Fruit fly (Drosophila melanogaster) whole organism, wandering third instar larva: ENCODE data around the gene Cad86C.

Source experiments
- CG32264 ChIP-seq: fragments of 200-800 bp; sonication (Bioruptor generic); optimal IDR thresholded peaks from 2 replicates; lab custom pipeline; 2016; ENCODE audit warnings: missing biosample characterization, missing genetic modification characterization
- CG9705 ChIP-seq: fragments of 200-800 bp; sonication (Bioruptor generic); optimal IDR thresholded peaks from 2 replicates; lab custom pipeline; 2018; ENCODE audit warnings: missing biosample characterization, mild to moderate bottlenecking, missing genetic modification characterization
- CrebA ChIP-seq: fragments of 200-800 bp; sonication (Bioruptor generic); optimal IDR thresholded peaks from 2 replicates; lab custom pipeline; 2016; ENCODE audit warnings: missing biosample characterization, mild to moderate bottlenecking, missing genetic modification characterization, borderline replicate concordance
- Dfd ChIP-seq: fragments of >200 bp; optimal IDR thresholded peaks from 2 replicates; lab custom pipeline; 2017; ENCODE audit warnings: missing biosample characterization, missing genetic modification characterization
- Dif ChIP-seq: fragments of 200-275, 200-300 bp; sonication (Bioruptor generic); optimal IDR thresholded peaks from 2 replicates; lab custom pipeline; 2018; ENCODE audit warnings: missing biosample characterization, missing genetic modification characterization; ENCODE audit not compliant: partially characterized antibody
- GATAd ChIP-seq: sonication (Bioruptor generic); optimal IDR thresholded peaks from 2 replicates; lab custom pipeline; 2016; ENCODE audit warnings: missing biosample characterization, missing genetic modification characterization
- HLH106 ChIP-seq: fragments of 200-800 bp; optimal IDR thresholded peaks from 3 replicates; lab custom pipeline; 2019; ENCODE audit warnings: missing biosample characterization, mild to moderate bottlenecking, missing genetic modification characterization, moderate library complexity
- Hnf4 ChIP-seq: fragments of 200-800 bp; sonication (Bioruptor generic); optimal IDR thresholded peaks from 2 replicates; lab custom pipeline; 2016; ENCODE audit warnings: missing biosample characterization, mild to moderate bottlenecking, missing genetic modification characterization
- Hr78 ChIP-seq: fragments of >200 bp; optimal IDR thresholded peaks from 2 replicates; lab custom pipeline; 2017; ENCODE audit warnings: missing biosample characterization, missing genetic modification characterization
- Jra ChIP-seq: sonication (Bioruptor generic); optimal IDR thresholded peaks from 2 replicates; lab custom pipeline; 2016; ENCODE audit warnings: missing biosample characterization, missing genetic modification characterization
- Mio ChIP-seq: sonication (Bioruptor generic); optimal IDR thresholded peaks from 2 replicates; lab custom pipeline; 2016; ENCODE audit warnings: missing biosample characterization, missing genetic modification characterization
- Myc ChIP-seq: fragments of >200 bp; optimal IDR thresholded peaks from 2 replicates; lab custom pipeline; 2017
- N ChIP-seq: fragments of >200 bp; optimal IDR thresholded peaks from 2 replicates; lab custom pipeline; 2018; ENCODE audit warnings: missing biosample characterization, missing external identifiers, missing genetic modification characterization
- OdsH ChIP-seq: fragments of 200-800 bp; sonication (Bioruptor generic); optimal IDR thresholded peaks from 2 replicates; lab custom pipeline; 2016; ENCODE audit warnings: missing biosample characterization, mild to moderate bottlenecking, missing genetic modification characterization
- Rel ChIP-seq, 2 experiments: fragments of 200-800 bp; sonication (Bioruptor generic) in 1 of 2; optimal IDR thresholded peaks; 2 replicates in 1 of 2; 3 replicates in 1 of 2; lab custom pipeline; 2016 to 2019; ENCODE audit warnings: mild to moderate bottlenecking in 2 of 2, missing biosample characterization in 2 of 2, missing genetic modification characterization in 2 of 2, moderate library complexity in 1 of 2
- Sp1 ChIP-seq: fragments of 200-800 bp; sonication (Bioruptor generic); optimal IDR thresholded peaks from 3 replicates; lab custom pipeline; 2019; ENCODE audit warnings: missing biosample characterization, mild to moderate bottlenecking, missing genetic modification characterization, moderate library complexity
- Vsx2 ChIP-seq: fragments of 200-300, 225-300 bp; sonication (Bioruptor generic); optimal IDR thresholded peaks from 2 replicates; lab custom pipeline; 2018; ENCODE audit warnings: missing biosample characterization, missing genetic modification characterization; ENCODE audit not compliant: partially characterized antibody
- br ChIP-seq: fragments of 200-800 bp; sonication (Bioruptor generic); optimal IDR thresholded peaks from 2 replicates; lab custom pipeline; 2016; ENCODE audit warnings: missing biosample characterization, missing genetic modification characterization
- brk ChIP-seq: fragments of 200-800 bp; sonication (Bioruptor generic); optimal IDR thresholded peaks from 2 replicates; lab custom pipeline; 2016; ENCODE audit warnings: missing biosample characterization, mild to moderate bottlenecking, missing genetic modification characterization
- ey ChIP-seq: fragments of 200-800 bp; sonication (Bioruptor generic); optimal IDR thresholded peaks from 2 replicates; lab custom pipeline; 2016; ENCODE audit warnings: missing biosample characterization, missing genetic modification characterization
- foxo ChIP-seq, 2 experiments: fragments of 200-800 bp; sonication (Bioruptor generic); optimal IDR thresholded peaks; 2 replicates in 1 of 2; 3 replicates in 1 of 2; lab custom pipeline; 2016 to 2017; ENCODE audit warnings: missing biosample characterization in 2 of 2, missing genetic modification characterization in 2 of 2
- fru ChIP-seq: fragments of 200-800 bp; sonication (Bioruptor generic); optimal IDR thresholded peaks from 3 replicates; lab custom pipeline; 2016; ENCODE audit warnings: missing biosample characterization, mild to moderate bottlenecking, missing genetic modification characterization
- h ChIP-seq: fragments of 200-800 bp; sonication (Bioruptor generic); optimal IDR thresholded peaks from 3 replicates; lab custom pipeline; 2016; ENCODE audit warnings: missing biosample characterization, mild to moderate bottlenecking, missing genetic modification characterization
- jim ChIP-seq: fragments of 175-275, 200-325 bp; sonication (Bioruptor generic); optimal IDR thresholded peaks from 2 replicates; lab custom pipeline; 2016; ENCODE audit warnings: missing biosample characterization, mild to moderate bottlenecking, missing genetic modification characterization
- lola ChIP-seq: fragments of >200 bp; optimal IDR thresholded peaks from 2 replicates; lab custom pipeline; 2017; ENCODE audit warnings: missing biosample characterization, missing genetic modification characterization
- pan ChIP-seq: fragments of >200 bp; optimal IDR thresholded peaks from 2 replicates; lab custom pipeline; 2017
- psq ChIP-seq: fragments of 200-800 bp; sonication (Bioruptor generic); optimal IDR thresholded peaks from 3 replicates; lab custom pipeline; 2017; ENCODE audit warnings: missing biosample characterization, mild to moderate bottlenecking, missing genetic modification characterization, moderate library complexity
- rgr ChIP-seq: fragments of 200-800 bp; sonication (Bioruptor generic); optimal IDR thresholded peaks from 3 replicates; lab custom pipeline; 2016; ENCODE audit warnings: missing biosample characterization, mild to moderate bottlenecking, missing genetic modification characterization
- sage ChIP-seq: fragments of 200-800 bp; sonication (Bioruptor generic); optimal IDR thresholded peaks from 2 replicates; lab custom pipeline; 2016; ENCODE audit warnings: missing biosample characterization, mild to moderate bottlenecking, missing genetic modification characterization
- sv ChIP-seq: fragments of 200-800 bp; sonication (Bioruptor generic); optimal IDR thresholded peaks from 3 replicates; lab custom pipeline; 2016; ENCODE audit warnings: missing biosample characterization, missing genetic modification characterization
- tai ChIP-seq: sonication (Bioruptor generic); optimal IDR thresholded peaks from 2 replicates; lab custom pipeline; 2016; ENCODE audit warnings: missing biosample characterization, missing genetic modification characterization
- woc ChIP-seq: sonication (Bioruptor generic); optimal IDR thresholded peaks from 2 replicates; lab custom pipeline; 2016; ENCODE audit warnings: missing biosample characterization, mild to moderate bottlenecking, missing genetic modification characterization

Cad86C gene

dm6 chr3R:10877808-10878207 lies 50.9 kb downstream of the Cad86C start:
- TF ChIP-seq CG9705 (GFP tag; lab: Kevin White, UChicago) (no peak), Myc (lab: Kevin White, UChicago) (no peak), sage (GFP tag; lab: Kevin White, UChicago) (no peak), jim (GFP tag; lab: Kevin White, UChicago) (no peak), pan (no peak), Jra (GFP tag; lab: Kevin White, UChicago) (no peak), N (GFP tag; lab: Kevin White, UChicago) (no peak), br (no peak), Mio (GFP tag; lab: Kevin White, UChicago) (no peak), Hnf4 (GFP tag; lab: Kevin White, UChicago) (no peak)
- TF ChIP-seq, all 38 proteins: peak for 0

dm6 chr3R:10878628-10879027 lies 51.7 kb downstream of the Cad86C start:
- TF ChIP-seq Jra (GFP tag; lab: Kevin White, UChicago) (no peak), Rel (GFP tag; optimal IDR thresholded peaks at IDR 0.05; lab: Kevin White, UChicago) (no peak), Rel (tag; optimal IDR thresholded peaks at IDR 0.05; lab: Kevin White, UChicago) (no peak), Sp1 (GFP tag; lab: Kevin White, UChicago) (no peak), woc (GFP tag; lab: Kevin White, UChicago) (no peak)

- TF ChIP-seq Myc (lab: Kevin White, UChicago) = no peak
- no peak for TF ChIP-seq foxo (GFP tag; optimal IDR thresholded peaks at IDR 0.05; lab: Kevin White, UChicago)
- no peak for TF ChIP-seq Dfd
- no peak for TF ChIP-seq Dif (GFP tag; lab: Kevin White, UChicago)
Measured at dm6 chr3R:10879219-10879618, 52.3 kb downstream of the Cad86C start, which contains the start of gene CG14695. Gene CG14695, minus strand, starts transcription at chr3R:10879319.

dm6 chr3R:10881824-10882559 lies 55.1 kb downstream of the Cad86C start, which contains the start of gene Tpc1:
Gene Tpc1, minus strand, starts transcription at chr3R:10882188.
- TF ChIP-seq Dif (GFP tag; lab: Kevin White, UChicago) (no peak), ey (GFP tag; lab: Kevin White, UChicago) (peak; percentile 52), HLH106 (tag; lab: Kevin White, UChicago) (peak; percentile 57), Vsx2 (GFP tag; lab: Kevin White, UChicago) (no peak), lola (GFP tag; lab: Kevin White, UChicago) (no peak), woc (GFP tag; lab: Kevin White, UChicago) (peak; percentile 91), Hnf4 (GFP tag; lab: Kevin White, UChicago) (peak; percentile 71), sage (GFP tag; lab: Kevin White, UChicago) (no peak), sv (peak; percentile 60), brk (GFP tag; lab: Kevin White, UChicago) (no peak), Sp1 (GFP tag; lab: Kevin White, UChicago) (peak; percentile 21), CG9705 (GFP tag; lab: Kevin White, UChicago) (peak; percentile 30), OdsH (GFP tag; lab: Kevin White, UChicago) (no peak), CG32264 (GFP tag; lab: Kevin White, UChicago) (peak; percentile 13), tai (no peak), fru (GFP tag; lab: Kevin White, UChicago) (peak; percentile 82), rgr (GFP tag; lab: Kevin White, UChicago) (peak; percentile 52), Jra (GFP tag; lab: Kevin White, UChicago) (peak; percentile 63), CrebA (GFP tag; lab: Kevin White, UChicago) (no peak), Myc (lab: Kevin White, UChicago) (peak; percentile 97), Hr78 (GFP tag; lab: Kevin White, UChicago) (no peak), foxo (GFP tag; optimal IDR thresholded peaks at IDR 0.05; lab: Kevin White, UChicago) (peak in 1 of 2 experiments; percentile 34), GATAd (GFP tag; lab: Kevin White, UChicago) (no peak), psq (GFP tag; lab: Kevin White, UChicago) (peak; percentile 2), h (GFP tag; lab: Kevin White, UChicago) (peak; percentile 55), Rel (GFP tag; optimal IDR thresholded peaks at IDR 0.05; lab: Kevin White, UChicago) (no peak), Rel (tag; optimal IDR thresholded peaks at IDR 0.05; lab: Kevin White, UChicago) (peak; percentile 22), br (peak; percentile 39)
